Worm (Caenorhabditis elegans): ENCODE results near the gene srh-20.

ce11 chrV:4908591-4908990 lies 16.1 kb upstream of the srh-20 start, which contains the start of gene ugt-13:
- TF ChIP-seq ama-1 (optimal IDR thresholded peaks at IDR 0.05) = no peak
- no peak for TF ChIP-seq scrt-1 (GFP tag; IDR thresholded peaks at IDR 0.05)
- no peak for TF ChIP-seq hmg-4 (GFP tag; optimal IDR thresholded peaks at IDR 0.05)
- TF ChIP-seq ceh-13 (GFP tag; optimal IDR thresholded peaks at IDR 0.05) = no peak
- no peak for TF ChIP-seq tra-4 (tag; optimal IDR thresholded peaks at IDR 0.05)
- no peak for TF ChIP-seq flt-1 (GFP tag; IDR thresholded peaks at IDR 0.05)
- TF ChIP-seq ets-7 (tag; optimal IDR thresholded peaks at IDR 0.05) = no peak
- no peak for TF ChIP-seq ceh-36 (tag; optimal IDR thresholded peaks at IDR 0.05)
- no peak for TF ChIP-seq B0310.2 (tag; optimal IDR thresholded peaks at IDR 0.05)
- TF ChIP-seq hmbx-1 (tag; optimal IDR thresholded peaks at IDR 0.05) = no peak
- TF ChIP-seq aly-1 (tag; optimal IDR thresholded peaks at IDR 0.05) = no peak
- no peak for TF ChIP-seq tbx-37 (GFP tag; conservative IDR thresholded peaks at IDR 0.05)
- no peak for TF ChIP-seq F13C5.2 (tag; optimal IDR thresholded peaks at IDR 0.05)

Measured in whole organism, early embryonic.